Worm (Caenorhabditis elegans): ENCODE data around the gene W04E12.4.

The W04E12.4 gene

DNA sequence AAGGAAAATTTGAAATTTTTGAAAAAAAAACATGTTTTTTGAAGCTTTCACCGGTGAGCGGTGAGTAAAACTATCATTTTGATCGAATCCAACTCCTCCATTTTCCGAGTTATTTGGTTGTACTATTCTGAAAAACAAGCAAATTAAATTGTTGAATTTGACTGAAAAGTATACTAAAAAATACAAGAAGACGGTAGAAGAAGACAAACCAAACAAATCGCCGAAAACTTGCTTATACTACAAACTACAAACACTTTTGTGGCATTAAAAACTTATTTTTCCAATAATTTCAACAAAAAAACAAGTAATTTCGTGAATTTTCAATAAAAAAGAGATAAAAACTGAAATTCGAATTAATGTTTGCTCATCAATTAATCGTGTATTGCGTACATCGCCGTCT is 35.2 kb downstream of the W04E12.4 start, which contains the start of gene fbxa-194:
TSS of gene fbxa-194 (minus strand) at position 101 of the 400 bp plus-strand sequence.
- no peak for TF ChIP-seq unc-39 (tag; optimal IDR thresholded peaks at IDR 0.05)
- no peak for TF ChIP-seq aly-2 (tag; optimal IDR thresholded peaks at IDR 0.05)
- TF ChIP-seq fkh-10 (GFP tag; optimal IDR thresholded peaks at IDR 0.05): no peak
- TF ChIP-seq lin-39 (tag; optimal IDR thresholded peaks at IDR 0.05): no peak
- no peak for TF ChIP-seq mml-1 (tag; optimal IDR thresholded peaks at IDR 0.05)
- no peak for TF ChIP-seq ztf-11 (tag; optimal IDR thresholded peaks at IDR 0.05)
- TF ChIP-seq elt-1 (tag; optimal IDR thresholded peaks at IDR 0.05): no peak
- no peak for TF ChIP-seq mdl-1 (tag; optimal IDR thresholded peaks at IDR 0.05)
- TF ChIP-seq unc-62 (GFP tag; optimal IDR thresholded peaks at IDR 0.05): no peak
- TF ChIP-seq ztf-4 (tag; optimal IDR thresholded peaks at IDR 0.05): no peak
- no peak for TF ChIP-seq nhr-25 (tag; optimal IDR thresholded peaks at IDR 0.05)
- no peak for TF ChIP-seq skn-1 (tag; optimal IDR thresholded peaks at IDR 0.05)
- TF ChIP-seq snpc-4 (tag; optimal IDR thresholded peaks at IDR 0.05): no peak
- TF ChIP-seq fos-1 (tag; optimal IDR thresholded peaks at IDR 0.05): no peak
- no peak for TF ChIP-seq eor-1 (tag; optimal IDR thresholded peaks at IDR 0.05)
- no peak for TF ChIP-seq jun-1 (tag; optimal IDR thresholded peaks at IDR 0.05)

- no peak for TF ChIP-seq unc-39 (tag; optimal IDR thresholded peaks at IDR 0.05)
- TF ChIP-seq elt-1 (tag; optimal IDR thresholded peaks at IDR 0.05): no peak
- no peak for TF ChIP-seq pha-4 (tag; optimal IDR thresholded peaks at IDR 0.05)
- TF ChIP-seq unc-62 (GFP tag; optimal IDR thresholded peaks at IDR 0.05): no peak
- no peak for TF ChIP-seq egl-5 (tag; optimal IDR thresholded peaks at IDR 0.05)
- no peak for TF ChIP-seq nhr-12 (tag; optimal IDR thresholded peaks at IDR 0.05)
- TF ChIP-seq ZK546.5 (tag; optimal IDR thresholded peaks at IDR 0.05): no peak
- no peak for TF ChIP-seq nhr-28 (tag; optimal IDR thresholded peaks at IDR 0.05)
- TF ChIP-seq elt-2 (tag; optimal IDR thresholded peaks at IDR 0.05): no peak
- no peak for TF ChIP-seq nhr-67 (tag; optimal IDR thresholded peaks at IDR 0.05)
- no peak for TF ChIP-seq daf-12 (tag; optimal IDR thresholded peaks at IDR 0.05)
- no peak for TF ChIP-seq R02D3.7 (tag; optimal IDR thresholded peaks at IDR 0.05)
- TF ChIP-seq aly-2 (tag; optimal IDR thresholded peaks at IDR 0.05): no peak
- no peak for TF ChIP-seq lsy-12 (tag; optimal IDR thresholded peaks at IDR 0.05)
- TF ChIP-seq ceh-9 (tag; optimal IDR thresholded peaks at IDR 0.05): no peak
These were observed 35.8 kb downstream of the W04E12.4 start for ce11 chrV:19779220-19779619.

ce11 chrV:19783829-19784228 is 40.4 kb downstream of the W04E12.4 start, which contains the start of gene srt-45:
srt-45 (plus strand) TSS chrV:19784129.
- TF ChIP-seq nhr-11 (tag; optimal IDR thresholded peaks at IDR 0.05) (no peak), pqm-1 (tag; optimal IDR thresholded peaks at IDR 0.05) (no peak), fkh-10 (GFP tag; optimal IDR thresholded peaks at IDR 0.05) (no peak)

- no peak for TF ChIP-seq ceh-28 (tag; optimal IDR thresholded peaks at IDR 0.05)
- TF ChIP-seq pqm-1 (tag; optimal IDR thresholded peaks at IDR 0.05): peak; percentile 51
- peak; percentile 50 for TF ChIP-seq elt-2 (tag; optimal IDR thresholded peaks at IDR 0.05)
These were observed 45.0 kb downstream of the W04E12.4 start, which contains the start of gene clec-258 for ce11 chrV:19788360-19788759. clec-258 (plus strand) TSS chrV:19788440.

DNA sequence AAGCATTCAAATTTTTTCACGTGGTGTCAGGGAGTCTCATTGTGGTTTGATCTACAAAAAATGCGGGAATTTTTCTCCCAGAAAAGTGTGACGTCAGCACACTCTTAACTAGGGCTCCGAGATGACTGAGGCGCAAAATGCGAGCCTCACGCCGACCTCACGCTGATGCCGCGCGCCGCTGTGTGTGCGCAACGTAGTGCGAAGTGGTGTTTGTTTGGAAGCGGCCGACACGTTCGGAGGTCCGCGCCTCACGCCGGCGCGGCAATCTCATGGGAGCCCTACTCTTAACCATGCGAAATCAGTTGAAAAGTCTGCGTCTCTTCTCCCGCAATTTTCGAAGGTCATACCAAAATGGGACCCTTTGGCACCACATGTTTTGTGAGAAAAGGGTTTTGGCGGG is 46.8 kb downstream of the W04E12.4 start:
- TF ChIP-seq eor-1 (tag; optimal IDR thresholded peaks at IDR 0.05): no peak
- TF ChIP-seq nhr-77 (tag; optimal IDR thresholded peaks at IDR 0.05): no peak
- no peak for TF ChIP-seq lin-39 (tag; optimal IDR thresholded peaks at IDR 0.05)
- TF ChIP-seq unc-39 (tag; optimal IDR thresholded peaks at IDR 0.05): no peak
- no peak for TF ChIP-seq fos-1 (tag; optimal IDR thresholded peaks at IDR 0.05)
- no peak for TF ChIP-seq hmg-11 (tag; optimal IDR thresholded peaks at IDR 0.05)
- no peak for TF ChIP-seq nhr-237 (tag; optimal IDR thresholded peaks at IDR 0.05)
- TF ChIP-seq nhr-12 (tag; optimal IDR thresholded peaks at IDR 0.05): no peak
- no peak for TF ChIP-seq ZK546.5 (tag; optimal IDR thresholded peaks at IDR 0.05)
- TF ChIP-seq zag-1 (tag; optimal IDR thresholded peaks at IDR 0.05): no peak
- no peak for TF ChIP-seq aly-2 (tag; optimal IDR thresholded peaks at IDR 0.05)
- TF ChIP-seq snpc-4 (tag; optimal IDR thresholded peaks at IDR 0.05): no peak
- TF ChIP-seq sea-2 (GFP tag; optimal IDR thresholded peaks at IDR 0.05): no peak
- no peak for TF ChIP-seq elt-3 (tag; optimal IDR thresholded peaks at IDR 0.05)
